Worm (Caenorhabditis elegans) whole organism, midembryonic: ENCODE data around the gene nspb-12.

Experiments
- T22C8.4 ChIP-seq: fragments of 200-800 bp; sonication (Bioruptor generic); IDR thresholded peaks from 2 replicates; pipeline ENCODE4 v1.3.6; 2022; ENCODE audit warnings: missing genetic modification characterization, missing compliant biosample characterization
- cog-1 ChIP-seq: sonication (generic microtip); optimal IDR thresholded peaks from 2 replicates; lab custom pipeline; 2016; ENCODE audit warnings: missing genetic modification characterization, missing compliant biosample characterization
- flt-1 ChIP-seq: fragments of 200-800 bp; sonication (Bioruptor generic); IDR thresholded peaks from 2 replicates; pipeline ENCODE4 v1.3.6; 2022; ENCODE audit warnings: missing genetic modification characterization, missing compliant biosample characterization
- klf-2 ChIP-seq: fragments of 200-800 bp; sonication (Bioruptor generic); conservative IDR thresholded peaks from 2 replicates; pipeline ENCODE4 v1.3.6; 2022; ENCODE audit warnings: missing genetic modification reagents, missing genetic modification characterization, missing compliant biosample characterization
- med-1 ChIP-seq: sonication (generic microtip); optimal IDR thresholded peaks from 2 replicates; lab custom pipeline; 2017; ENCODE audit warnings: missing genetic modification characterization, mild to moderate bottlenecking, missing compliant biosample characterization, antibody characterized with exemption, missing genetic modification reagents; ENCODE audit not compliant: insufficient read depth
- ref-1 ChIP-seq: fragments of 200-800 bp; sonication (Bioruptor generic); conservative IDR thresholded peaks from 2 replicates; pipeline ENCODE4 v1.3.6; 2022; ENCODE audit warnings: missing genetic modification reagents, missing genetic modification characterization, missing compliant biosample characterization
- tab-1 ChIP-seq: fragments of 200-800 bp; sonication (Bioruptor generic); IDR thresholded peaks from 2 replicates; pipeline ENCODE4 v1.3.6; 2022; ENCODE audit warnings: missing genetic modification characterization, missing compliant biosample characterization
- ztf-23 ChIP-seq: fragments of 200-800 bp; sonication (Bioruptor generic); IDR thresholded peaks from 2 replicates; pipeline ENCODE4 v1.3.6; 2022; ENCODE audit warnings: missing genetic modification reagents, missing genetic modification characterization, missing compliant biosample characterization
- ztf-29 ChIP-seq: fragments of 200-800 bp; sonication (Bioruptor generic); IDR thresholded peaks from 2 replicates; pipeline ENCODE4 v1.3.6; 2022; ENCODE audit warnings: missing genetic modification reagents, missing genetic modification characterization, missing compliant biosample characterization

The nspb-12 gene

DNA sequence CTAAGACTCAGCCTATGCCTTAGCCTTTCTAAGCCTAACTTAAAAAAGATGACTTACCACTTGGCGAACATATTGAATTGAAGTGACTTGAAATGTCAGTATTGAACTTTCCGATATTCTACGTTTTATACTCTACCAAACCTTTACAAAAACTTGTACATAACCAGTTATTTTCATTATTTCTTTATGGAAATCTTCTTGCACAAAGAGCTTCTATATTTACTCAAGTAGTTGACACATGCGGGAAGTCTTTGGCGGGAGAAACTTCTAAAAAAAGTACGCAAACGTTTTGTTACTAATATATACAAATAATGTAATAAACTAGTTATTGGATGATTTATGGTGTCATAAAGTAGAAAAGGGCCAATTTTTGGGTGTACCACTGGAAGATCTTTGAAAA, at the start of gene nspb-12:
nspb-12 (minus strand) TSS at position 101 of the 400 bp plus-strand sequence.
- TF ChIP-seq ztf-29 (GFP tag; lab: Robert Waterston, UW) (no peak), cog-1 (tag; lab: Kevin White, UChicago) (no peak), ref-1 (GFP tag; lab: Robert Waterston, UW) (no peak), flt-1 (GFP tag; lab: Robert Waterston, UW) (no peak), tab-1 (GFP tag; lab: Robert Waterston, UW) (no peak), ztf-23 (GFP tag; lab: Robert Waterston, UW) (no peak), T22C8.4 (GFP tag; lab: Robert Waterston, UW) (no peak), klf-2 (GFP tag; lab: Robert Waterston, UW) (no peak), med-1 (no peak)

DNA sequence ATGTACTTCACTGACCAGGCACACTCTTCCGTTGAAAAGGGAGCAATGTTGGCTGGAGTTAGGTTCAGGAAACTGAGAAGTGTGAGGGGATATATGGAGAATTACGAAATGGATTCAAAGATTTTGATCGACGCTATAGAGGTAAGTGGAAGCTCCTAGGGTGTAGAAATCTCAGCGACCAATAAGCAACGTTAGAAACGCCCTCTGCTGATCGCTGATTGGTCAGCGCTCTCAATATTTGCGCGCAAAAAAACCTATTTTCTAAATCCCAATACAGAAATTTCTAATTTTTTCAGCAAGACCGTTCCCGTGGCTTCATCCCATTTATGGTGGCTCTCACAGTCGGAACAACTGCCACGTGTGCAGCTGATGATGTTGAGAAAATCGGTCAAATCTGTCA, 47.1 kb upstream of the nspb-12 start:
- no peak for TF ChIP-seq klf-2 (GFP tag; lab: Robert Waterston, UW)
- TF ChIP-seq med-1 = no peak
- TF ChIP-seq ref-1 (GFP tag; lab: Robert Waterston, UW) = no peak
- no peak for TF ChIP-seq flt-1 (GFP tag; lab: Robert Waterston, UW)
- no peak for TF ChIP-seq ztf-29 (GFP tag; lab: Robert Waterston, UW)
- TF ChIP-seq tab-1 (GFP tag; lab: Robert Waterston, UW) = no peak
- TF ChIP-seq cog-1 (tag; lab: Kevin White, UChicago) = no peak
- no peak for TF ChIP-seq ztf-23 (GFP tag; lab: Robert Waterston, UW)
- no peak for TF ChIP-seq T22C8.4 (GFP tag; lab: Robert Waterston, UW)

DNA sequence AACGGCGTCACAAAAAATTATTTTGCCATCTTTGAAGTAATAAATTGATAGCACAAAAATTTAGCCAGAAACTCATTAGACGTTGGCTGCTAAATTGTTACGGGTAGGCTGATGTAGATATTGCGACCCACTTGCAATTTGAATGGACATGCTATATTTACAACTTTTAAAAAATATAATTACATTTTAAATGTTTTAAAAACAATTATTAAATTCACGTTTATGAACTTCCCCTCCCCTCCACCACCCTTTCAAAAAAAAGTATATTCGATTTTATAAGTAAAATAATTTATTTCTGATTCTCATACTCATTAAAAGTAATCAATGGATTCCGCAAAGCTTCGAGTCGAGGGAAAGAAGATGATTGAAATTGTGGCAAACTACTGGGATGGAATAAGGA, 46.1 kb upstream of the nspb-12 start, which contains the start of gene basl-1:
basl-1 (plus strand) TSS at position 301 of the 400 bp plus-strand sequence.
- TF ChIP-seq med-1 (no peak), ztf-23 (GFP tag; lab: Robert Waterston, UW) (no peak), ref-1 (GFP tag; lab: Robert Waterston, UW) (no peak), klf-2 (GFP tag; lab: Robert Waterston, UW) (no peak), tab-1 (GFP tag; lab: Robert Waterston, UW) (no peak), cog-1 (tag; lab: Kevin White, UChicago) (no peak), ztf-29 (GFP tag; lab: Robert Waterston, UW) (no peak), flt-1 (GFP tag; lab: Robert Waterston, UW) (no peak)

DNA sequence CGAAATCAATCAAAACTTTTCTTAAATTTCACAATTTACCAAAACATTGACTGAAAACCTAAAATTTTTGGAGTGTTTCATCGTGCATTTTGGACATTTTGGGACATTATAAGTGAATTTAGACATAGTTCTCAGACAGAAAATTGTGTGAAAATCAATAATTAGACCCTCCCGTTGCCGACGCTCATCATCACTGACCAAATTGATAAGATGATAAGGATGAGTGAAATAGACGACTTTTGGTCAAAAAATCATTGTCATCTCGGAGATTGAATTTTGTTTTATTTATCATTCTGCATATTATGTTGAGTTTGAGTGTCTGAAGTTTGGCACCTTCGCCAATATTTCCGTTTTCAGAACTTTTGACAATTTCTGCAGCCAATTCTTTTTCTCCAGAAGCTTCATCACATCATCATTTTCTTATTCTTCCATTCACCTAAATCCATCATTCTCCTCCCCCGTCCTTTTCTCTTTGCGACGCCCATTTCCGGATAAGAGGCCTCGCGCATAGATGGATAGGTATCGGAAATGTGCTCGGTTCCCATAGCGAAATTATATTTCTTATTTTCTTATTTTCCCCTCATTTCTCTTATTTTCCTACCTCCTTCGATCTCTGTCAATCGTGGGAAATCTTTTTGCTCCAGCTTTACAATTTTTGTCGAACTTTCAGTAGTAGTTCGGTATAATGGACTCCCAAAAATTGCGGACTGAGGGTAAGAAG, 43.2 kb upstream of the nspb-12 start, which contains the start of gene bas-1:
bas-1 (plus strand) TSS at position 671 of the 721 bp plus-strand sequence.
- TF ChIP-seq T22C8.4 (GFP tag; lab: Robert Waterston, UW) (no peak), ztf-29 (GFP tag; lab: Robert Waterston, UW) (no peak), med-1 (no peak), flt-1 (GFP tag; lab: Robert Waterston, UW) (no peak), klf-2 (GFP tag; lab: Robert Waterston, UW) (no peak), ztf-23 (GFP tag; lab: Robert Waterston, UW) (no peak), ref-1 (GFP tag; lab: Robert Waterston, UW) (no peak)

DNA sequence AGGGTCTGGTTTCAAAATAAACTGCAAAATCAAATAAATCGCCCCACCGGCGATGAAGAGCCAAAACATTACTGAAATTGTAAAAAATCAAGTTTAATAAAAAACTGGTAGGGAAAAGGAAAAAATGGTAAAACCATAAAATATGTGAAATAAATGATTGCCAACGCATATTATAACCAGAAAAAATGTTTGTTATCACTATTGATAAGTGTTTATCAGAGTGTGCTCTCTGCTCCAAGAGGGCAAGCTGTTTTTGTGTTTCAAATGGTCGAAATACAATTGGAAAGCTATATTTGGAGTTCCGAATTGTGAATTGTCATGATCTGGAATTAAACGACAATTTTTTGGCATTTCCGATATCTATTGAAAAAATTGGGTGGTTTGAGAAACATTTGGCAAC, 41.7 kb upstream of the nspb-12 start, which contains the start of gene C05D2.8:
C05D2.8 (minus strand) TSS at position 71 of the 400 bp plus-strand sequence.
- TF ChIP-seq klf-2 (GFP tag; lab: Robert Waterston, UW) (no peak), ztf-29 (GFP tag; lab: Robert Waterston, UW) (no peak), flt-1 (GFP tag; lab: Robert Waterston, UW) (no peak), tab-1 (GFP tag; lab: Robert Waterston, UW) (no peak), cog-1 (tag; lab: Kevin White, UChicago) (no peak), ref-1 (GFP tag; lab: Robert Waterston, UW) (no peak), ztf-23 (GFP tag; lab: Robert Waterston, UW) (no peak), med-1 (no peak), T22C8.4 (GFP tag; lab: Robert Waterston, UW) (no peak)

DNA sequence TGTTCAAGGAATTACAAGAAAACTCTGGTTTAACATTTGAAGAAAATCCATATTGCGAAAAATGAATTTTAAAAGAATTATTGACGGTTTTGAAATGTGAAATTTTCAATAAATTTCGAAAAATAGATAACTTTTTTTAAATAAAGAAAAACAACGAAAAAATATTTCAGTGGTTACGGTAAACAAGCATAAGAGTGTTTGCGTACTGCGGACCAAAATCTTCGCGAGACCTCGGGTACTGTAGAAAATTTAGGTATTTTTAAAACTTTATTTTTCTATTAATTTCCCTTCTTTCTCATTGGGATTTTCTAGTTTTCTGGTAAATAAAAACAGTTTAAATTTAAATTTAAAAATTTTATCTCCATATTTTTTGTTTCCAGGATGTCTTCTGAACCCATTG, 35.5 kb upstream of the nspb-12 start, which contains the start of gene xnd-1:
xnd-1 (plus strand) TSS at position 381 of the 400 bp plus-strand sequence.
- TF ChIP-seq med-1 = no peak
- TF ChIP-seq cog-1 (tag; lab: Kevin White, UChicago) = no peak
- TF ChIP-seq T22C8.4 (GFP tag; lab: Robert Waterston, UW) = no peak
- no peak for TF ChIP-seq ref-1 (GFP tag; lab: Robert Waterston, UW)
- TF ChIP-seq flt-1 (GFP tag; lab: Robert Waterston, UW) = no peak
- no peak for TF ChIP-seq ztf-29 (GFP tag; lab: Robert Waterston, UW)
- TF ChIP-seq klf-2 (GFP tag; lab: Robert Waterston, UW) = no peak
- no peak for TF ChIP-seq ztf-23 (GFP tag; lab: Robert Waterston, UW)
- TF ChIP-seq tab-1 (GFP tag; lab: Robert Waterston, UW) = no peak

DNA sequence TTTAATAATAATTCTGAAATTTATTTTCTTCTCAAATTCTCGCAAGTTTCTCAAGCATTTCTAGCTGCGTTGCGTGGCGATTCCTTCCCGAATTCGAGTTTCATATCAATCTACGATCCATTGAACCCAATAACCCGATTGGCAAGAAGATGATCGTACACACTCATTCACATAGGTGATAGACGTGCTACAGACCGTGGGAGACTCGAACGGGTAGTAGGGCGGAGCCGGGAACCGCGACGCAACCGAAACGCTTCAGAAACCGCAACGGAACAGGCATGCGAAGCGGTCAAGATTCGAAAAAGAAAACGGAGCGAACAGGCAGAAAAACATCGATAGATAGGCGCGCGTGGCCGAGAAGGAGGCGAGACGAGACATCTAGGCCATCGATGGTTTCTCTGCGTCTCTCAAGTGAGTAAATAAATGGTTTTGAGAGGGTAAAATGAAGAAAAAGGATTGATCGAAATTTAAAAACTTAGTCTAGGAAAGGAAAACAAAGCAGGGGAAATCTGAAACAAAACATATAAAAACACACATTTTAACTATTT, 34.9 kb upstream of the nspb-12 start, which contains the start of gene madf-11:
madf-11 (minus strand) TSS at position 51 of the 548 bp plus-strand sequence.
- TF ChIP-seq ztf-29 (GFP tag; lab: Robert Waterston, UW) (0 out of 2 replicates have a peak, but pooled peaks have one; percentile 10), T22C8.4 (GFP tag; lab: Robert Waterston, UW) (no peak), ztf-23 (GFP tag; lab: Robert Waterston, UW) (peak; percentile 45; the same call in 1 of the 2 replicates), tab-1 (GFP tag; lab: Robert Waterston, UW) (no peak), flt-1 (GFP tag; lab: Robert Waterston, UW) (peak; percentile 56), cog-1 (tag; lab: Kevin White, UChicago) (peak; percentile 35), med-1 (no peak)

DNA sequence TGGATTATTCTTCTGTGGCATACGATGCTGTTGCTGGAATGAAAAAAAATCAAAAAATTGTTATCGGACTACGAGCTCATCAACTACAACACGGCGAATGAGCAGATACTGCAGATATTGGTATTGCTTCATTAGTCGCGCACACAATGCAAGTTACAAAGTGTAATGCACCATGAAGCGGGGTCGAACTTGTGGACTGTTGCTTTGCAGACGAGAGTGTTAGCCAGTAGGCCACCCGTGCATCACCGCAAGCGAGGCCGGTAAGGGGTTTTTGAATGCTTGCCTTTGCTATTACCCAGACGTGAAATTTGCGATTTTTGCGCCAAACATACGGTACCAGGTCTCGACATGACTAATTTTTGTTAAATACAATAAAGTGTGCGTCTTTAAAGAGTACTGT, 33.4 kb upstream of the nspb-12 start:
- TF ChIP-seq T22C8.4 (GFP tag; lab: Robert Waterston, UW) (peak; percentile 89), cog-1 (tag; lab: Kevin White, UChicago) (peak; percentile 89), flt-1 (GFP tag; lab: Robert Waterston, UW) (peak; percentile 98), ztf-23 (GFP tag; lab: Robert Waterston, UW) (peak; percentile 95), tab-1 (GFP tag; lab: Robert Waterston, UW) (peak; percentile 97), ztf-29 (GFP tag; lab: Robert Waterston, UW) (peak; percentile 97), ref-1 (GFP tag; lab: Robert Waterston, UW) (peak; percentile 94), med-1 (peak; percentile 87), klf-2 (GFP tag; lab: Robert Waterston, UW) (peak; percentile 85)
